Worm (Caenorhabditis elegans) whole organism, L1 larva: ENCODE measurements around the gene F54F7.6.

Source experiments
- C16A3.4 ChIP-seq: fragments of 150-350 bp; optimal IDR thresholded peaks from 2 replicates; lab custom pipeline; 2014; ENCODE audit warnings: missing biosample characterization, missing genetic modification characterization
- alr-1 ChIP-seq: fragments of 200-800 bp; sonication (Bioruptor generic); optimal IDR thresholded peaks from 2 replicates; lab custom pipeline; 2018; ENCODE audit warnings: borderline replicate concordance, mild to moderate bottlenecking, missing genetic modification characterization, missing compliant biosample characterization
- ama-1 ChIP-seq: fragments of 150-350 bp; optimal IDR thresholded peaks from 2 replicates; lab custom pipeline; 2014
- blmp-1 ChIP-seq: fragments of 150-350 bp; optimal IDR thresholded peaks from 2 replicates; lab custom pipeline; 2014; ENCODE audit warnings: missing biosample characterization, missing genetic modification characterization
- ceh-63 ChIP-seq: fragments of 200-800 bp; sonication (Bioruptor generic); optimal IDR thresholded peaks from 2 replicates; lab custom pipeline; 2018; ENCODE audit warnings: mild to moderate bottlenecking, missing genetic modification characterization, missing compliant biosample characterization
- ceh-8 ChIP-seq: fragments of 200-800 bp; sonication (Bioruptor generic); optimal IDR thresholded peaks from 2 replicates; lab custom pipeline; 2018; ENCODE audit warnings: mild to moderate bottlenecking, missing genetic modification characterization, moderate library complexity, missing compliant biosample characterization
- ceh-82 ChIP-seq, 3 experiments: fragments of 150-350 bp in 1 of 3; sonication (generic microtip) in 2 of 3; optimal IDR thresholded peaks; 2 replicates each; lab custom pipeline; 2014 to 2017; ENCODE audit warnings: missing biosample characterization in 3 of 3, missing genetic modification characterization in 3 of 3
- dpl-1 ChIP-seq, 3 experiments: fragments of 150-350 bp in 2 of 3; sonication (generic microtip) in 1 of 3; optimal IDR thresholded peaks; 2 replicates each; lab custom pipeline; 2014 to 2017; ENCODE audit warnings: missing biosample characterization in 3 of 3, missing genetic modification characterization in 3 of 3, missing genetic modification reagents in 3 of 3
- efl-3 ChIP-seq: fragments of 200-800 bp; sonication (Bioruptor generic); optimal IDR thresholded peaks from 2 replicates; lab custom pipeline; 2018; ENCODE audit warnings: mild to moderate bottlenecking, missing genetic modification characterization, missing compliant biosample characterization
- elt-2 ChIP-seq: sonication (generic microtip); optimal IDR thresholded peaks from 2 replicates; lab custom pipeline; 2016; ENCODE audit warnings: missing genetic modification characterization, mild to moderate bottlenecking, inconsistent platforms, missing compliant biosample characterization, missing genetic modification reagents
- elt-3 ChIP-seq, 6 experiments: fragments of 150-350 bp in 1 of 6; sonication (generic microtip); optimal IDR thresholded peaks; 2 replicates each; lab custom pipeline; 2017 to 2018; ENCODE audit warnings: missing biosample characterization in 6 of 6, missing genetic modification characterization in 6 of 6, inconsistent platforms in 1 of 6
- ets-5 ChIP-seq: fragments of 200-800 bp; sonication (Bioruptor generic); IDR thresholded peaks from 2 replicates; pipeline ENCODE4 v1.3.6; 2022; ENCODE audit warnings: missing genetic modification characterization, missing compliant biosample characterization
- fkh-4 ChIP-seq: sonication (generic microtip); optimal IDR thresholded peaks from 2 replicates; lab custom pipeline; 2016; ENCODE audit warnings: missing compliant biosample characterization, missing genetic modification characterization, borderline replicate concordance
- fkh-8 ChIP-seq: sonication (generic microtip); optimal IDR thresholded peaks from 2 replicates; lab custom pipeline; 2016; ENCODE audit warnings: mild to moderate bottlenecking, missing genetic modification characterization, missing compliant biosample characterization
- hlh-17 ChIP-seq: fragments of 200-800 bp; sonication (Bioruptor generic); optimal IDR thresholded peaks from 2 replicates; lab custom pipeline; 2018; ENCODE audit warnings: missing genetic modification characterization, mild to moderate bottlenecking, missing compliant biosample characterization, moderate library complexity, borderline replicate concordance
- hpl-2 ChIP-seq: fragments of 150-350 bp; optimal IDR thresholded peaks from 2 replicates; lab custom pipeline; 2014; ENCODE audit warnings: missing biosample characterization, missing genetic modification reagents, missing genetic modification characterization
- isw-1 ChIP-seq: fragments of 200-800 bp; sonication (Bioruptor generic); IDR thresholded peaks from 2 replicates; pipeline ENCODE4 v1.3.6; 2022; ENCODE audit warnings: missing genetic modification characterization, missing compliant biosample characterization
- lin-14 ChIP-seq: fragments of 200-800 bp; sonication (Bioruptor generic); optimal IDR thresholded peaks from 2 replicates; lab custom pipeline; 2018; ENCODE audit warnings: mild to moderate bottlenecking, missing genetic modification characterization, moderate library complexity, missing compliant biosample characterization
- lin-15B ChIP-seq: fragments of 150-350 bp; sonication (generic microtip); optimal IDR thresholded peaks from 3 replicates; lab custom pipeline; 2014; ENCODE audit warnings: missing biosample characterization, missing genetic modification characterization
- lin-35 ChIP-seq, 2 experiments: fragments of 150-350 bp; optimal IDR thresholded peaks; 2 replicates each; lab custom pipeline; 2014; ENCODE audit warnings: missing biosample characterization in 2 of 2, missing genetic modification characterization in 2 of 2, missing genetic modification reagents in 2 of 2
- lir-3 ChIP-seq: sonication (generic microtip); optimal IDR thresholded peaks from 2 replicates; lab custom pipeline; 2016; ENCODE audit warnings: mild to moderate bottlenecking, missing genetic modification characterization, moderate library complexity, missing compliant biosample characterization; ENCODE audit not compliant: poor library complexity
- lsy-2 ChIP-seq, 2 experiments: fragments of 150-350 bp; optimal IDR thresholded peaks; 2 replicates each; lab custom pipeline; 2014; ENCODE audit warnings: missing biosample characterization in 2 of 2, missing genetic modification characterization in 2 of 2
- mdl-1 ChIP-seq, 2 experiments: fragments of 150-350 bp; optimal IDR thresholded peaks; 2 replicates each; lab custom pipeline; 2014 to 2017; ENCODE audit warnings: missing biosample characterization in 2 of 2, missing genetic modification characterization in 2 of 2, inconsistent platforms in 1 of 2
- nhr-77 ChIP-seq: fragments of 150-350 bp; optimal IDR thresholded peaks from 2 replicates; lab custom pipeline; 2014; ENCODE audit warnings: missing biosample characterization, missing genetic modification characterization
- nhr-85 ChIP-seq: sonication (generic microtip); peaks from one replicate; lab custom pipeline; 2016; ENCODE audit warnings: missing genetic modification characterization, inconsistent platforms, missing compliant biosample characterization
- nhr-90 ChIP-seq: sonication (generic microtip); optimal IDR thresholded peaks from 2 replicates; lab custom pipeline; 2016; ENCODE audit warnings: mild to moderate bottlenecking, missing genetic modification characterization, missing compliant biosample characterization; ENCODE audit not compliant: poor library complexity
- pqm-1 ChIP-seq: sonication (generic microtip); optimal IDR thresholded peaks from 3 replicates; lab custom pipeline; 2017; ENCODE audit warnings: missing biosample characterization, missing genetic modification characterization
- snpc-4 ChIP-seq: fragments of 150-350 bp; optimal IDR thresholded peaks from 2 replicates; lab custom pipeline; 2014; ENCODE audit warnings: missing biosample characterization, missing genetic modification characterization
- sox-4 ChIP-seq: sonication (generic microtip); optimal IDR thresholded peaks from 2 replicates; lab custom pipeline; 2016; ENCODE audit warnings: missing genetic modification characterization, missing compliant biosample characterization
- sup-37 ChIP-seq: fragments of 200-800 bp; sonication (Bioruptor generic); optimal IDR thresholded peaks from 2 replicates; lab custom pipeline; 2018; ENCODE audit warnings: mild to moderate bottlenecking, missing genetic modification characterization, missing compliant biosample characterization
- tbx-2 ChIP-seq: sonication (generic microtip); optimal IDR thresholded peaks from 2 replicates; lab custom pipeline; 2016; ENCODE audit warnings: missing genetic modification characterization, missing compliant biosample characterization
- unc-130 ChIP-seq: fragments of 150-350 bp; optimal IDR thresholded peaks from 2 replicates; lab custom pipeline; 2017; ENCODE audit warnings: missing biosample characterization, missing genetic modification characterization, inconsistent platforms
- unc-86 ChIP-seq: sonication (generic microtip); optimal IDR thresholded peaks from 2 replicates; lab custom pipeline; 2016; ENCODE audit warnings: missing genetic modification characterization, missing compliant biosample characterization
- vab-15 ChIP-seq: sonication (generic microtip); optimal IDR thresholded peaks from 2 replicates; lab custom pipeline; 2017; ENCODE audit warnings: missing genotype, mild to moderate bottlenecking, missing genetic modification characterization, missing compliant biosample characterization
- ztf-11 ChIP-seq, 2 experiments: sonication (generic microtip); optimal IDR thresholded peaks; 2 replicates each; lab custom pipeline; 2016 to 2017; ENCODE audit warnings: missing genetic modification characterization in 2 of 2, missing biosample characterization in 1 of 2, missing compliant biosample characterization in 1 of 2

Gene F54F7.6

DNA sequence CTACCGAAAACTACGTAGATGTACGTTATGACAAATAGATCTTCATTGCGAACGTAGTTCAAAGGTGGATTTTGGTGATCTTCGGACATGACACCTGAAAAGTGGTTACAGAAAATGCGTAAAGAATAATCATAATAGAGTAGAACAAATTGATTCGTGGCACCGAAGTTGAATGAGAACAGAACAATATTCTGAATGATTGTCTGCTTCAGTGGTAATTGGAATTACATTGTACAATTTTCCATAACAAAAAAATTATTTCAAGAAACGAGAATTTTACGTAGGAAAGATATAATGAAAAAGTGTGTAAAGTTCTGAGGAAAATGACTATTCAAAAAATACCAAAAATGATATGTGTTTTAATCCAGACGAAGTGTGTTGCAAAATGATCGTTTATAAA is 37.5 kb downstream of the F54F7.6 start, which contains the start of gene Y62H9A.10:
Y62H9A.10 (minus strand) TSS at position 101 of the 400 bp plus-strand sequence.
- TF ChIP-seq isw-1 (GFP tag; lab: Robert Waterston, UW) = no peak
- no peak for TF ChIP-seq elt-3 (tag; optimal IDR thresholded peaks at IDR 0.05; lab: Kevin White, UChicago)
- no peak for TF ChIP-seq vab-15 (tag; lab: Kevin White, UChicago)
- TF ChIP-seq lin-35 (GFP tag; optimal IDR thresholded peaks at IDR 0.05; lab: Kevin White, UChicago) = no peak
- no peak for TF ChIP-seq blmp-1 (tag; lab: Kevin White, UChicago)
- no peak for TF ChIP-seq sup-37
- no peak for TF ChIP-seq ets-5 (GFP tag; lab: Robert Waterston, UW)
- TF ChIP-seq ztf-11 (tag; optimal IDR thresholded peaks at IDR 0.05; lab: Kevin White, UChicago) = no peak
- no peak for TF ChIP-seq sox-4 (tag; lab: Kevin White, UChicago)
- TF ChIP-seq ama-1 (lab: Kevin White, UChicago) = no peak
- no peak for TF ChIP-seq pqm-1 (tag; lab: Kevin White, UChicago)
- TF ChIP-seq fkh-4 (tag; lab: Kevin White, UChicago) = no peak
- no peak for TF ChIP-seq nhr-90 (tag; lab: Kevin White, UChicago)
- TF ChIP-seq lsy-2 (tag; optimal IDR thresholded peaks at IDR 0.05; lab: Kevin White, UChicago) = no peak
- no peak for TF ChIP-seq fkh-8 (tag; lab: Kevin White, UChicago)
- TF ChIP-seq unc-86 (tag; lab: Kevin White, UChicago) = no peak

ce11 chrX:11906626-11907025 is 41.4 kb downstream of the F54F7.6 start:
- no peak for TF ChIP-seq lin-14 (GFP tag; lab: Kevin White, UChicago)
- no peak for TF ChIP-seq sup-37
- TF ChIP-seq lir-3 (tag; lab: Kevin White, UChicago) = no peak
- TF ChIP-seq nhr-77 (tag; lab: Kevin White, UChicago) = no peak
- no peak for TF ChIP-seq nhr-85

- no peak for TF ChIP-seq unc-130 (tag; lab: Kevin White, UChicago)
- no peak for TF ChIP-seq hlh-17 (GFP tag; lab: Kevin White, UChicago)
- no peak for TF ChIP-seq ceh-82 (tag; optimal IDR thresholded peaks at IDR 0.05; lab: Kevin White, UChicago)
- TF ChIP-seq lin-15B (tag; lab: Kevin White, UChicago) = no peak
- TF ChIP-seq snpc-4 (tag; lab: Kevin White, UChicago) = no peak
- TF ChIP-seq alr-1 = no peak
- no peak for TF ChIP-seq mdl-1 (tag; optimal IDR thresholded peaks at IDR 0.05; lab: Kevin White, UChicago)
- TF ChIP-seq ceh-63 (GFP tag; lab: Kevin White, UChicago) = no peak
- no peak for TF ChIP-seq nhr-90 (tag; lab: Kevin White, UChicago)
- TF ChIP-seq hpl-2 = no peak
- TF ChIP-seq ets-5 (GFP tag; lab: Robert Waterston, UW) = no peak
- no peak for TF ChIP-seq dpl-1 (GFP tag; optimal IDR thresholded peaks at IDR 0.05; lab: Kevin White, UChicago)
- TF ChIP-seq efl-3 = no peak
- no peak for TF ChIP-seq tbx-2 (tag; lab: Kevin White, UChicago)
These were observed 42.1 kb downstream of the F54F7.6 start, which contains the start of gene Y62H9A.11 for ce11 chrX:11907263-11907662. Gene Y62H9A.11, minus strand, starts transcription at chrX:11907363.

ce11 chrX:11908226-11908625 is 43.0 kb downstream of the F54F7.6 start:
- TF ChIP-seq ceh-8 (GFP tag; lab: Kevin White, UChicago) (no peak), elt-2 (tag; lab: Kevin White, UChicago) (peak; percentile 45), unc-86 (tag; lab: Kevin White, UChicago) (no peak), lin-35 (GFP tag; optimal IDR thresholded peaks at IDR 0.05; lab: Kevin White, UChicago) (peak in 1 of 2 experiments; percentile 14), C16A3.4 (tag; lab: Kevin White, UChicago) (no peak)
